Fruit fly (Drosophila melanogaster) whole organism, embryonic: ENCODE measurements around the gene H2.0.

Experiments used
- Adf1 ChIP-seq: fragments of 200-800 bp; sonication (Bioruptor generic); IDR thresholded peaks from 2 replicates; pipeline ENCODE4 v1.3.6; 2022; ENCODE audit warnings: missing biosample characterization, missing genetic modification characterization
- BEAF-32 ChIP-seq: fragments of 200-800 bp; sonication (Bioruptor generic); optimal IDR thresholded peaks from 3 replicates; lab custom pipeline; 2017; ENCODE audit warnings: missing biosample characterization, missing genetic modification characterization, mild to moderate bottlenecking, moderate library complexity, missing genetic modification reagents
- CG10147 ChIP-seq: fragments of 200-800 bp; sonication (Bioruptor generic); optimal IDR thresholded peaks from 2 replicates; lab custom pipeline; 2019; ENCODE audit warnings: missing biosample characterization, mild to moderate bottlenecking, missing genetic modification characterization, moderate library complexity
- CG10274 ChIP-seq: fragments of 200-800 bp; sonication (Bioruptor generic); optimal IDR thresholded peaks from 3 replicates; lab custom pipeline; 2017; ENCODE audit warnings: missing biosample characterization, mild to moderate bottlenecking, missing genetic modification characterization
- CG11456 ChIP-seq: fragments of 200-800 bp; sonication (Bioruptor generic); IDR thresholded peaks from 3 replicates; pipeline ENCODE4 v1.3.6; 2022; ENCODE audit warnings: missing biosample characterization, missing genetic modification characterization
- CG11560 ChIP-seq: fragments of 200-800 bp; sonication (Bioruptor generic); IDR thresholded peaks from 3 replicates; pipeline ENCODE4 v1.3.6; 2022; ENCODE audit warnings: missing biosample characterization, missing genetic modification characterization
- CG13287 ChIP-seq: fragments of 200-800 bp; sonication (Bioruptor generic); IDR thresholded peaks from 2 replicates; pipeline ENCODE4 v1.3.6; 2022; ENCODE audit warnings: missing biosample characterization, missing genetic modification characterization; ENCODE audit not compliant: partially characterized antibody
- CG1647 ChIP-seq: fragments of 200-800 bp; sonication (Bioruptor generic); optimal IDR thresholded peaks from 3 replicates; lab custom pipeline; 2016; ENCODE audit warnings: missing biosample characterization, missing genetic modification characterization
- CG1792 ChIP-seq: fragments of 200-800 bp; sonication (Bioruptor generic); optimal IDR thresholded peaks from 2 replicates; lab custom pipeline; 2016; ENCODE audit warnings: missing biosample characterization, missing genetic modification characterization
- CG18476 ChIP-seq: fragments of 200-800 bp; sonication (Bioruptor generic); optimal IDR thresholded peaks from 2 replicates; lab custom pipeline; 2016; ENCODE audit warnings: missing biosample characterization, mild to moderate bottlenecking, missing genetic modification characterization
- CG2116 ChIP-seq: fragments of 200-800 bp; sonication (Bioruptor generic); optimal IDR thresholded peaks from 3 replicates; lab custom pipeline; 2018; ENCODE audit warnings: missing biosample characterization, mild to moderate bottlenecking, missing genetic modification characterization
- CG2199 ChIP-seq: fragments of 200-800 bp; sonication (Bioruptor generic); IDR thresholded peaks from 3 replicates; pipeline ENCODE4 v1.3.6; 2022; ENCODE audit warnings: missing biosample characterization, missing genetic modification characterization
- CG2202 ChIP-seq: fragments of 200-800 bp; sonication (Bioruptor generic); optimal IDR thresholded peaks from 2 replicates; lab custom pipeline; 2018; ENCODE audit warnings: missing biosample characterization, mild to moderate bottlenecking, missing genetic modification characterization
- CG30403 ChIP-seq: fragments of 200-800 bp; sonication (Bioruptor generic); optimal IDR thresholded peaks from 3 replicates; lab custom pipeline; 2016; ENCODE audit warnings: missing biosample characterization, missing genetic modification characterization
- CG32772 ChIP-seq: fragments of 200-800 bp; sonication (Bioruptor generic); IDR thresholded peaks from 2 replicates; pipeline ENCODE4 v1.3.6; 2022; ENCODE audit warnings: missing biosample characterization, missing genetic modification characterization
- CG33557 ChIP-seq: fragments of 200-800 bp; sonication (Bioruptor generic); optimal IDR thresholded peaks from 2 replicates; lab custom pipeline; 2019; ENCODE audit warnings: missing biosample characterization, mild to moderate bottlenecking, missing genetic modification characterization, moderate library complexity
- CG3847 ChIP-seq: fragments of 200-800 bp; sonication (Bioruptor generic); IDR thresholded peaks from 2 replicates; pipeline ENCODE4 v1.3.6; 2022; ENCODE audit warnings: missing biosample characterization, missing genetic modification characterization
- CG6654 ChIP-seq: fragments of 200-800 bp; sonication (Bioruptor generic); optimal IDR thresholded peaks from 2 replicates; lab custom pipeline; 2017; ENCODE audit warnings: missing biosample characterization, mild to moderate bottlenecking, missing genetic modification characterization
- CG8089 ChIP-seq: fragments of 200-800 bp; sonication (Bioruptor generic); optimal IDR thresholded peaks from 3 replicates; lab custom pipeline; 2016; ENCODE audit warnings: missing biosample characterization, missing genetic modification characterization
- CG8359 ChIP-seq: fragments of 200-800 bp; sonication (Bioruptor generic); optimal IDR thresholded peaks from 2 replicates; lab custom pipeline; 2017; ENCODE audit warnings: missing biosample characterization, mild to moderate bottlenecking, missing genetic modification characterization, borderline replicate concordance
- CG9727 ChIP-seq: fragments of 200-800 bp; sonication (Bioruptor generic); optimal IDR thresholded peaks from 3 replicates; lab custom pipeline; 2017; ENCODE audit warnings: missing biosample characterization, mild to moderate bottlenecking, missing genetic modification characterization
- CoRest ChIP-seq: fragments of 200-800 bp; sonication (Bioruptor generic); optimal IDR thresholded peaks from 3 replicates; lab custom pipeline; 2018; ENCODE audit warnings: missing biosample characterization, mild to moderate bottlenecking, missing genetic modification characterization, moderate library complexity
- D19A ChIP-seq: fragments of 200-800 bp; optimal IDR thresholded peaks from 3 replicates; lab custom pipeline; 2019; ENCODE audit warnings: missing biosample characterization, mild to moderate bottlenecking, missing genetic modification characterization, moderate library complexity
- Dbx ChIP-seq: fragments of 200-800 bp; sonication (Bioruptor generic); IDR thresholded peaks from 3 replicates; pipeline ENCODE4 v1.3.6; 2022; ENCODE audit warnings: missing biosample characterization, missing genetic modification characterization
- Dip2 ChIP-seq: fragments of 200-800 bp; sonication (Bioruptor generic); IDR thresholded peaks from 2 replicates; pipeline ENCODE4 v1.3.6; 2022; ENCODE audit warnings: missing biosample characterization, missing genetic modification characterization
- Drgx ChIP-seq: fragments of 200-800 bp; sonication (Bioruptor generic); IDR thresholded peaks from 2 replicates; pipeline ENCODE4 v1.3.6; 2022; ENCODE audit warnings: missing biosample characterization, missing genetic modification characterization
- E2f2 ChIP-seq: fragments of 200-800 bp; sonication (Bioruptor generic); IDR thresholded peaks from 2 replicates; pipeline ENCODE4 v1.3.6; 2022; ENCODE audit warnings: missing biosample characterization, missing genetic modification characterization
- Gsc ChIP-seq: fragments of 200-800 bp; sonication (Bioruptor generic); IDR thresholded peaks from 2 replicates; pipeline ENCODE4 v1.3.6; 2022; ENCODE audit warnings: missing biosample characterization, missing genetic modification characterization
- Hr39 ChIP-seq: fragments of >200 bp; optimal IDR thresholded peaks from 2 replicates; lab custom pipeline; 2017
- MBD-R2 ChIP-seq: fragments of 200-800 bp; sonication (Bioruptor generic); IDR thresholded peaks from 2 replicates; pipeline ENCODE4 v1.3.6; 2022; ENCODE audit warnings: missing biosample characterization, missing genetic modification characterization
- MTF-1 ChIP-seq: fragments of 200-800 bp; sonication (Bioruptor generic); optimal IDR thresholded peaks from 2 replicates; lab custom pipeline; 2018; ENCODE audit warnings: missing biosample characterization, mild to moderate bottlenecking, missing genetic modification characterization, borderline replicate concordance
- NK7.1 ChIP-seq: fragments of 200-800 bp; sonication (Bioruptor generic); optimal IDR thresholded peaks from 3 replicates; lab custom pipeline; 2016; ENCODE audit warnings: missing biosample characterization, missing genetic modification characterization
- Nf-YC ChIP-seq: fragments of 200-800 bp; optimal IDR thresholded peaks from 3 replicates; lab custom pipeline; 2019; ENCODE audit warnings: missing biosample characterization, mild to moderate bottlenecking, missing genetic modification characterization, moderate library complexity
- Poxn ChIP-seq: fragments of 200-800 bp; sonication (Bioruptor generic); IDR thresholded peaks from 2 replicates; pipeline ENCODE4 v1.3.6; 2022; ENCODE audit warnings: missing biosample characterization, missing genetic modification characterization
- Xrp1 ChIP-seq: fragments of 200-800 bp; sonication (Bioruptor generic); IDR thresholded peaks from 2 replicates; pipeline ENCODE4 v1.3.6; 2022; ENCODE audit warnings: missing biosample characterization, missing genetic modification characterization
- YL-1 ChIP-seq: fragments of 200-800 bp; sonication (Bioruptor generic); optimal IDR thresholded peaks from 3 replicates; lab custom pipeline; 2017; ENCODE audit warnings: missing biosample characterization, mild to moderate bottlenecking, missing genetic modification characterization
- bigmax ChIP-seq: fragments of 200-800 bp; sonication (Bioruptor generic); optimal IDR thresholded peaks from 2 replicates; lab custom pipeline; 2018; ENCODE audit warnings: missing biosample characterization, mild to moderate bottlenecking, missing genetic modification characterization
- caup ChIP-seq: fragments of 200-800 bp; sonication (Bioruptor generic); optimal IDR thresholded peaks from 3 replicates; lab custom pipeline; 2017; ENCODE audit warnings: missing biosample characterization, mild to moderate bottlenecking, missing genetic modification characterization, moderate library complexity; ENCODE audit not compliant: severe bottlenecking
- crc ChIP-seq: fragments of 200-800 bp; sonication (Bioruptor generic); optimal IDR thresholded peaks from 2 replicates; lab custom pipeline; 2016; ENCODE audit warnings: missing biosample characterization, missing genetic modification characterization
- dan ChIP-seq: fragments of 200-800 bp; sonication (Bioruptor generic); IDR thresholded peaks from 2 replicates; pipeline ENCODE4 v1.3.6; 2022; ENCODE audit warnings: missing biosample characterization, missing genetic modification characterization
- dmrt99B ChIP-seq: fragments of 200-800 bp; sonication (Bioruptor generic); optimal IDR thresholded peaks from 2 replicates; lab custom pipeline; 2018; ENCODE audit warnings: missing biosample characterization, mild to moderate bottlenecking, missing genetic modification characterization, moderate library complexity
- fd102C ChIP-seq: fragments of 200-800 bp; sonication (Bioruptor generic); optimal IDR thresholded peaks from 2 replicates; lab custom pipeline; 2018; ENCODE audit warnings: missing biosample characterization, mild to moderate bottlenecking, missing genetic modification characterization, moderate library complexity
- hth ChIP-seq: fragments of >200 bp; optimal IDR thresholded peaks from 2 replicates; lab custom pipeline; 2017; ENCODE audit warnings: inconsistent platforms
- ind ChIP-seq: fragments of 200-800 bp; sonication (Bioruptor generic); optimal IDR thresholded peaks from 3 replicates; lab custom pipeline; 2016; ENCODE audit warnings: missing biosample characterization, missing genetic modification characterization
- lola ChIP-seq, 3 experiments: fragments of >200 bp in 2 of 3; fragments of 200-800 bp in 1 of 3; sonication (Bioruptor generic) in 1 of 3; optimal IDR thresholded peaks; 2 replicates each; lab custom pipeline; 2017 to 2019; ENCODE audit warnings: missing biosample characterization in 3 of 3, missing genetic modification characterization in 3 of 3, mild to moderate bottlenecking in 1 of 3, moderate library complexity in 1 of 3
- sc ChIP-seq, 3 experiments: fragments of >200 bp in 2 of 3; fragments of 200-800 bp in 1 of 3; sonication (Bioruptor generic) in 1 of 3; optimal IDR thresholded peaks; 2 replicates in 2 of 3; 3 replicates in 1 of 3; lab custom pipeline; 2017; ENCODE audit warnings: mild to moderate bottlenecking in 1 of 3, missing biosample characterization in 1 of 3, missing genetic modification characterization in 1 of 3, missing genetic modification reagents in 1 of 3
- sd ChIP-seq: fragments of 200-800 bp; sonication (Bioruptor generic); optimal IDR thresholded peaks from 3 replicates; lab custom pipeline; 2018; ENCODE audit warnings: missing biosample characterization, mild to moderate bottlenecking, missing genetic modification characterization, moderate library complexity
- toy ChIP-seq: fragments of 200-800 bp; sonication (Bioruptor generic); IDR thresholded peaks from 2 replicates; pipeline ENCODE4 v1.3.6; 2022; ENCODE audit warnings: missing biosample characterization, missing genetic modification characterization
- twi ChIP-seq: fragments of 200-800 bp; optimal IDR thresholded peaks from 2 replicates; lab custom pipeline; 2019; ENCODE audit warnings: missing biosample characterization, mild to moderate bottlenecking, missing genetic modification characterization, moderate library complexity
- vfl ChIP-seq: fragments of 200-800 bp; sonication (Bioruptor generic); optimal IDR thresholded peaks from 2 replicates; lab custom pipeline; 2016; ENCODE audit warnings: missing biosample characterization, missing genetic modification characterization

H2.0 gene

dm6 chr2L:5997609-5998229 lies 21.5 kb downstream of the H2.0 start (continued):
- TF ChIP-seq twi (tag; lab: Kevin White, UChicago) (peak; percentile 19), CoRest (peak; percentile 39), E2f2 (GFP tag; lab: Robert Waterston, UW) (peak; percentile 15; the same call in 1 of the 2 replicates), sc (optimal IDR thresholded peaks at IDR 0.05; lab: Kevin White, UChicago) (no peak), sc (GFP tag; optimal IDR thresholded peaks at IDR 0.05; lab: Kevin White, UChicago) (no peak), bigmax (GFP tag; lab: Kevin White, UChicago) (no peak), ind (GFP tag; lab: Kevin White, UChicago) (no peak), MTF-1 (peak; percentile 72), CG2202 (tag; lab: Kevin White, UChicago) (peak; percentile 48), Gsc (no peak), Hr39 (lab: Kevin White, UChicago) (no peak), CG10274 (GFP tag; lab: Kevin White, UChicago) (no peak), CG1792 (GFP tag; lab: Kevin White, UChicago) (peak; percentile 16), Nf-YC (tag; lab: Kevin White, UChicago) (peak; percentile 67), CG8359 (GFP tag; lab: Kevin White, UChicago) (peak; percentile 73), vfl (GFP tag; lab: Kevin White, UChicago) (no peak), toy (GFP tag; lab: Robert Waterston, UW) (no peak), MBD-R2 (GFP tag; lab: Robert Waterston, UW) (no peak), Dbx (peak; percentile 32; the same call in 1 of the 3 replicates), CG3847 (no peak), Drgx (GFP tag; lab: Robert Waterston, UW) (no peak), lola (GFP tag; optimal IDR thresholded peaks at IDR 0.05; lab: Kevin White, UChicago) (peak in 1 of 3 experiments; percentile 44), CG6654 (GFP tag; lab: Kevin White, UChicago) (no peak), Dip2 (GFP tag; lab: Robert Waterston, UW) (no peak), YL-1 (peak; percentile 39), CG10147 (peak; percentile 29), CG30403 (GFP tag; lab: Kevin White, UChicago) (no peak), CG32772 (GFP tag; lab: Robert Waterston, UW) (no peak), CG13287 (GFP tag; lab: Robert Waterston, UW) (no peak), BEAF-32 (no peak), sd (no peak), hth (no peak), CG2199 (GFP tag; lab: Robert Waterston, UW) (no peak), Poxn (GFP tag; lab: Robert Waterston, UW) (no peak), Adf1 (GFP tag; lab: Robert Waterston, UW) (peak; percentile 79), CG1647 (GFP tag; lab: Kevin White, UChicago) (no peak), dan (GFP tag; lab: Robert Waterston, UW) (no peak), D19A (tag; lab: Kevin White, UChicago) (peak; percentile 34), Xrp1 (GFP tag; lab: Robert Waterston, UW) (no peak), CG2116 (peak; percentile 12), caup (GFP tag; lab: Kevin White, UChicago) (peak; percentile 87), CG18476 (GFP tag; lab: Kevin White, UChicago) (no peak), CG9727 (GFP tag; lab: Kevin White, UChicago) (peak; percentile 67), CG8089 (no peak), CG11456 (GFP tag; lab: Robert Waterston, UW) (no peak), CG33557 (GFP tag; lab: Kevin White, UChicago) (peak; percentile 66), fd102C (peak; percentile 13), CG11560 (tag; lab: Robert Waterston, UW) (no peak), crc (no peak), NK7.1 (GFP tag; lab: Kevin White, UChicago) (no peak), dmrt99B (tag; lab: Kevin White, UChicago) (no peak)
